Worm (Caenorhabditis elegans): ENCODE results near the gene gsp-2.

The gsp-2 gene

ce11 chrIII:7374681-7375271 is 38.4 kb downstream of the gsp-2 start, which contains the start of gene mml-1:
mml-1 (minus strand) TSS chrIII:7374731.
- no peak for TF ChIP-seq him-1 (tag; optimal IDR thresholded peaks at IDR 0.05)
- TF ChIP-seq dao-5 (tag; optimal IDR thresholded peaks at IDR 0.05) = no peak
- no peak for TF ChIP-seq W03F9.2 (tag; optimal IDR thresholded peaks at IDR 0.05)

DNA sequence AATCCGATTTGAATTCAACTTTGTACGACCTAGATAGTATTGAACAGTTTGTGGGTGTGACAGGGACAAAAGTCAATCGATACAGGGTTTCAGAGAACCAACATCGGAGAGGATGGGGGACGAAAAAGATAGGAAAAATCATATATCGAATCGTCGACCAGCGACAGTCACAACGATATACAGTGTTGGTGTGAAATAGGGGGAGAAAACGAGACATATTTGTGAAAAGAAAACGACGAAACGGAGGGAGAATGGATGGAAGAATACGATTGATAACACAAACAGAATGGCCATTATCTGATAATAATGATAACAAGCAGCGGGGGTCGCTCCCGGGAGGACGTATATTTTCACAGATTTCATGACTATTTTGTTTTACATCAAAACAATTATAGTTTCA is 39.0 kb downstream of the gsp-2 start:
- TF ChIP-seq W03F9.2 (tag; optimal IDR thresholded peaks at IDR 0.05) (no peak), dao-5 (tag; optimal IDR thresholded peaks at IDR 0.05) (no peak), him-1 (tag; optimal IDR thresholded peaks at IDR 0.05) (no peak)

- TF ChIP-seq W03F9.2 (tag; optimal IDR thresholded peaks at IDR 0.05) (no peak), dao-5 (tag; optimal IDR thresholded peaks at IDR 0.05) (no peak), him-1 (tag; optimal IDR thresholded peaks at IDR 0.05) (no peak)
Measured at ce11 chrIII:7376143-7376802, 39.9 kb downstream of the gsp-2 start.

- TF ChIP-seq him-1 (tag; optimal IDR thresholded peaks at IDR 0.05) (no peak), dao-5 (tag; optimal IDR thresholded peaks at IDR 0.05) (no peak), W03F9.2 (tag; optimal IDR thresholded peaks at IDR 0.05) (no peak)
Measured at ce11 chrIII:7378522-7378921, 42.1 kb downstream of the gsp-2 start.

DNA sequence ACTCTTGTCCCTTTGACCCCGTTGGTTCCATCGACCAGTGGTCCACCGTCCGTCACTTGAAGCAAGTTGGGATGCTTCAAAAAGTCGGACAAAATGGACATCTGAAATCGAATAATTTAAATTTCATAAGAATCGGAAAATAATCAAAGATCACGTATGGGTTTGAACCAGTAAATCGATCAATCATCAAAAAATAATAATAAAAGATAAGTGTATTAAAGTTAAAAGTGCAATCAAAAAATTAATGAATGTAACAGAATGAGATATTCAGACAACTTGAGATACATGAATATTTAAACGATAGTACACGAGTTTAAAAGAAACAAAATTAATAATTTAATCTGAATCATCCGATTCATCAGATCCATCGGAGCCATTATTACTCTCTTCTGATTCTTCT is 42.6 kb downstream of the gsp-2 start, which contains the start of gene T20B12.7:
Gene T20B12.7 (minus strand): TSS at position 101 of the 400 bp plus-strand sequence.
- TF ChIP-seq him-1 (tag; optimal IDR thresholded peaks at IDR 0.05) (no peak), W03F9.2 (tag; optimal IDR thresholded peaks at IDR 0.05) (no peak), dao-5 (tag; optimal IDR thresholded peaks at IDR 0.05) (no peak)

- TF ChIP-seq him-1 (tag; optimal IDR thresholded peaks at IDR 0.05) = no peak
- no peak for TF ChIP-seq dao-5 (tag; optimal IDR thresholded peaks at IDR 0.05)
- TF ChIP-seq W03F9.2 (tag; optimal IDR thresholded peaks at IDR 0.05) = no peak
Measured at ce11 chrIII:7380120-7380519, 43.7 kb downstream of the gsp-2 start.

DNA sequence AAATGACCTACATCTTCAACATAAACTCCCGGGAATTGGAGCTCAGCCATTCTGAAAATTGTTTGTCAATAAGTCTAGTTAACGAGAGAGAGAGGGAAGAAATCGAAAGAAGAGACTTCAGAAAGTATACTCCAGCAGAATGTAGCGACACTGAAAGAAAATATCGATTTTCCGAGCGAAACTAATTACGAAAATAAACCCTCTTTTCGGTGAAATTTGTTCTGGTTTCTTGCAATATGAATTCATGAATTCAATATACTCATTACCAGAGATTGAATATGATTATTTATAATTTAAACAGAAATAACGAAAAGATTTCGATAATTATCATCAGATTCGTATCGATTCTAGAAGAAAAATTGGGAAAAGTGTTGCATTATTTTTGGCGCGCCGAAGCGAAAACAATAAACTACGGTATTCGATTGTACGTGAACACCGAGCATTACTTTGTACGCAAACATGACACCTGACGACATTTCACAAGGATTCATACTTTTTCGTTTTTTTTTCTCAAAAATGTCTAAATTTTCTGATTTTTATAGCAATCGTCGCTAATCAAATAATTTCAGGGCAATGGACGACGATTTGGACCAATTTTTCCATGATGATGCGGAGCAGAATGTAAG is 45.3 kb downstream of the gsp-2 start, which contains the start of the genes hmg-4 and T20B12.3:
Gene hmg-4 (minus strand): TSS at position 51 of the 626 bp plus-strand sequence.
Gene T20B12.3 (plus strand): TSS at position 570 of the 626 bp plus-strand sequence.
- TF ChIP-seq dao-5 (tag; optimal IDR thresholded peaks at IDR 0.05) (no peak), W03F9.2 (tag; optimal IDR thresholded peaks at IDR 0.05) (peak; percentile 42), him-1 (tag; optimal IDR thresholded peaks at IDR 0.05) (no peak)

DNA sequence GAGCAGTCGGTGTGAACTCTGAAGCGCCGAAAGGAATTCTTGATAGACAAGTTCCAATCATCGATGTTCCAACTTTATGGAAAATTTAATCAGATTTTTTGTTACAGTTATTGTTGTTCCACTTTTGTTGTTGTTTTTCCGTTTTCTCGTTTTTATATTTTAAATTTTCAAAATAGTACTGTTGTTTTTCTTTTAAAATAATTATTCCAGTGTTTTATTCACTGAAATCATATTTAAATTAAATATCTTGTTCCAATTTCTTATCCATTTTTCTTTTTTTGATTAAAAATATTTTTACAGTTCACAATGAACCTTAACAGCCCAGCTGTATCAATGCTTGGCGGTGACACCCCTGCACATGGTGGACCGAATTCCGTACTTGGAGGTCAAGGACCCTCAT is 47.3 kb downstream of the gsp-2 start, which contains the start of gene tbp-1:
Gene tbp-1 (plus strand): TSS at position 301 of the 400 bp plus-strand sequence.
- no peak for TF ChIP-seq him-1 (tag; optimal IDR thresholded peaks at IDR 0.05)
- no peak for TF ChIP-seq W03F9.2 (tag; optimal IDR thresholded peaks at IDR 0.05)
- TF ChIP-seq dao-5 (tag; optimal IDR thresholded peaks at IDR 0.05) = no peak

DNA sequence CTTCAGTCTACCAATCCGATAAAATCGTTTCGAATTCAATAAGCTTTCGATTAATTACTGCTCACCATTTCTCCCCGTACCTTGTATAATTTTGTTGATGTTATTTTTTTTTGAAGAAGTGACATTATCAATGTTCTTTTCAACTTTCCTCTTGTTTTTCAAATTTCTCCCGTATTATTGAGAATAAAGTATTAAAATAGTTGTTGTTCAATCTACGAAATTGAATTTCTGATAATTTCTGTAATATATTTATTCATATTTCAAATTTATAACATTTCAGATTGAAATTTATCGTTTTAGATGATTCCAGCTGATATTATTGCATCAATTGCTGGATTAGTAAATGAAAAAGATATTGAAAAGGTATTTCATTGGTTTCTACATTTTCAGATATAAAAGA is 49.5 kb downstream of the gsp-2 start, which contains the start of gene trd-1:
Gene trd-1 (plus strand): TSS at position 301 of the 400 bp plus-strand sequence.
- no peak for TF ChIP-seq W03F9.2 (tag; optimal IDR thresholded peaks at IDR 0.05)
- TF ChIP-seq dao-5 (tag; optimal IDR thresholded peaks at IDR 0.05) = no peak
- TF ChIP-seq him-1 (tag; optimal IDR thresholded peaks at IDR 0.05) = no peak

- TF ChIP-seq him-1 (tag; optimal IDR thresholded peaks at IDR 0.05) (peak; percentile 88), W03F9.2 (tag; optimal IDR thresholded peaks at IDR 0.05) (no peak)
Measured at ce11 chrIII:7387359-7387758, 51.0 kb downstream of the gsp-2 start.

Measured in whole organism, L4/young adult.